Fruit fly (Drosophila melanogaster): Measurements from ENCODE around the gene CG18273.

dm6 chrX:529724-530603 is 42.6 kb upstream of the CG18273 start, which contains the start of the genes CG4293 and Appl:
- TF ChIP-seq woc (GFP tag; optimal IDR thresholded peaks at IDR 0.05): no peak
- TF ChIP-seq psq (GFP tag; optimal IDR thresholded peaks at IDR 0.05): no peak
- no peak for TF ChIP-seq Abd-B (GFP tag; optimal IDR thresholded peaks at IDR 0.05)
- TF ChIP-seq foxo (GFP tag; optimal IDR thresholded peaks at IDR 0.05): no peak
- no peak for TF ChIP-seq dmrt93B (GFP tag; optimal IDR thresholded peaks at IDR 0.05)
- no peak for TF ChIP-seq lola (GFP tag; optimal IDR thresholded peaks at IDR 0.05)
- TF ChIP-seq Mio (GFP tag; optimal IDR thresholded peaks at IDR 0.05): no peak
- no peak for TF ChIP-seq Hr83 (GFP tag; optimal IDR thresholded peaks at IDR 0.05; ENCODE audit: poor library complexity, severe bottlenecking)
- TF ChIP-seq pan (optimal IDR thresholded peaks at IDR 0.05): no peak
- TF ChIP-seq Hnf4 (GFP tag; optimal IDR thresholded peaks at IDR 0.05): no peak
- no peak for TF ChIP-seq N (GFP tag; optimal IDR thresholded peaks at IDR 0.05)
- TF ChIP-seq usp (GFP tag; optimal IDR thresholded peaks at IDR 0.05): no peak

Measured in whole organism, wandering third instar larva.